Worm (Caenorhabditis elegans): Measurements from ENCODE around the gene K10C2.12.

- TF ChIP-seq zag-1 (tag; optimal IDR thresholded peaks at IDR 0.05): no peak
- no peak for TF ChIP-seq nhr-23 (tag; optimal IDR thresholded peaks at IDR 0.05)
- no peak for TF ChIP-seq lin-39 (tag; optimal IDR thresholded peaks at IDR 0.05)
- no peak for TF ChIP-seq fkh-10 (GFP tag; optimal IDR thresholded peaks at IDR 0.05)
- no peak for TF ChIP-seq hmg-11 (tag; optimal IDR thresholded peaks at IDR 0.05)
- no peak for TF ChIP-seq lin-15B (tag; optimal IDR thresholded peaks at IDR 0.05)
- TF ChIP-seq tbx-2 (tag; optimal IDR thresholded peaks at IDR 0.05): no peak
Measured at ce11 chrX:6443373-6443772, 22.8 kb upstream of the K10C2.12 start, which contains the start of gene K10C2.7.

Data from whole organism, L3 larva.